Fruit fly (Drosophila melanogaster) whole organism, embryonic: Measurements from ENCODE around the gene goe.

Experiments
- Bgb ChIP-seq: fragments of 200-800 bp; sonication (Bioruptor generic); IDR thresholded peaks from 2 replicates; pipeline ENCODE4 v1.3.6; 2022; ENCODE audit warnings: missing biosample characterization, missing genetic modification characterization; ENCODE audit not compliant: partially characterized antibody
- CG10431 ChIP-seq: fragments of 200-800 bp; sonication (Bioruptor generic); optimal IDR thresholded peaks from 3 replicates; lab custom pipeline; 2018; ENCODE audit warnings: missing biosample characterization, mild to moderate bottlenecking, missing genetic modification characterization
- CG11093 ChIP-seq: fragments of 200-800 bp; sonication (Bioruptor generic); IDR thresholded peaks from 3 replicates; pipeline ENCODE4 v1.3.6; 2022; ENCODE audit warnings: missing biosample characterization, missing genetic modification characterization
- CG11696 ChIP-seq: fragments of 200-800 bp; sonication (Bioruptor generic); IDR thresholded peaks from 2 replicates; pipeline ENCODE4 v1.3.6; 2022; ENCODE audit warnings: missing biosample characterization, missing genetic modification characterization
- CG11723 ChIP-seq: fragments of 200-800 bp; sonication (Bioruptor generic); optimal IDR thresholded peaks from 2 replicates; lab custom pipeline; 2017; ENCODE audit warnings: missing biosample characterization, mild to moderate bottlenecking, missing genetic modification characterization
- CG12104 ChIP-seq: fragments of 200-800 bp; sonication (Bioruptor generic); optimal IDR thresholded peaks from 3 replicates; lab custom pipeline; 2016; ENCODE audit warnings: missing biosample characterization, missing genetic modification characterization
- CG1233 ChIP-seq: fragments of 200-800 bp; sonication (Bioruptor generic); optimal IDR thresholded peaks from 4 replicates; lab custom pipeline; 2018; ENCODE audit warnings: missing biosample characterization, mild to moderate bottlenecking, missing genetic modification characterization
- CG12659 ChIP-seq: fragments of 200-800 bp; sonication (Bioruptor generic); optimal IDR thresholded peaks from 3 replicates; lab custom pipeline; 2017; ENCODE audit warnings: mild to moderate bottlenecking, missing biosample characterization, missing genetic modification reagents, missing genetic modification characterization
- CG15011 ChIP-seq: fragments of 200-800 bp; sonication (Bioruptor generic); optimal IDR thresholded peaks from 3 replicates; lab custom pipeline; 2018; ENCODE audit warnings: missing biosample characterization, mild to moderate bottlenecking, missing genetic modification characterization
- CG15601 ChIP-seq: fragments of 200-800 bp; sonication (Bioruptor generic); optimal IDR thresholded peaks from 3 replicates; lab custom pipeline; 2019; ENCODE audit warnings: missing biosample characterization, mild to moderate bottlenecking, missing genetic modification characterization, moderate library complexity
- CG16815 ChIP-seq: fragments of 200-800 bp; sonication (Bioruptor generic); optimal IDR thresholded peaks from 3 replicates; lab custom pipeline; 2017; ENCODE audit warnings: missing biosample characterization, mild to moderate bottlenecking, missing genetic modification characterization
- CG17328 ChIP-seq: fragments of 200-800 bp; sonication (Bioruptor generic); IDR thresholded peaks from 2 replicates; pipeline ENCODE4 v1.3.6; 2022; ENCODE audit warnings: missing biosample characterization, missing genetic modification characterization
- CG2129 ChIP-seq: fragments of 200-800 bp; sonication (Bioruptor generic); IDR thresholded peaks from 2 replicates; pipeline ENCODE4 v1.3.6; 2022; ENCODE audit warnings: missing biosample characterization, missing genetic modification characterization; ENCODE audit not compliant: partially characterized antibody
- CG31365 ChIP-seq: fragments of 200-800 bp; sonication (Bioruptor generic); optimal IDR thresholded peaks from 2 replicates; lab custom pipeline; 2018; ENCODE audit warnings: missing biosample characterization, mild to moderate bottlenecking, missing genetic modification characterization
- CG32767 ChIP-seq: fragments of 200-800 bp; sonication (Bioruptor generic); IDR thresholded peaks from 2 replicates; pipeline ENCODE4 v1.3.6; 2022; ENCODE audit warnings: missing biosample characterization, missing genetic modification characterization
- CG7928 ChIP-seq: fragments of 200-800 bp; sonication (Bioruptor generic); optimal IDR thresholded peaks from 2 replicates; lab custom pipeline; 2017; ENCODE audit warnings: missing biosample characterization, mild to moderate bottlenecking, missing genetic modification characterization
- CG8281 ChIP-seq: fragments of 200-800 bp; sonication (Bioruptor generic); optimal IDR thresholded peaks from 2 replicates; lab custom pipeline; 2018; ENCODE audit warnings: missing biosample characterization, mild to moderate bottlenecking, missing genetic modification characterization, moderate library complexity
- CG8765 ChIP-seq: fragments of 200-800 bp; sonication (Bioruptor generic); IDR thresholded peaks from 2 replicates; pipeline ENCODE4 v1.3.6; 2022; ENCODE audit warnings: missing biosample characterization, missing genetic modification characterization
- CG9437 ChIP-seq: fragments of 200-800 bp; sonication (Bioruptor generic); optimal IDR thresholded peaks from 2 replicates; lab custom pipeline; 2018; ENCODE audit warnings: missing biosample characterization, mild to moderate bottlenecking, missing genetic modification characterization
- CG9727 ChIP-seq: fragments of 200-800 bp; sonication (Bioruptor generic); optimal IDR thresholded peaks from 3 replicates; lab custom pipeline; 2017; ENCODE audit warnings: missing biosample characterization, mild to moderate bottlenecking, missing genetic modification characterization
- Camta ChIP-seq: fragments of 200-800 bp; sonication (Bioruptor generic); optimal IDR thresholded peaks from 2 replicates; lab custom pipeline; 2016; ENCODE audit warnings: missing biosample characterization, missing genetic modification characterization
- ERR ChIP-seq: fragments of 200-800 bp; sonication (Bioruptor generic); optimal IDR thresholded peaks from 2 replicates; lab custom pipeline; 2016; ENCODE audit warnings: missing biosample characterization, missing genetic modification characterization
- Gsc ChIP-seq: fragments of 200-800 bp; sonication (Bioruptor generic); IDR thresholded peaks from 2 replicates; pipeline ENCODE4 v1.3.6; 2022; ENCODE audit warnings: missing biosample characterization, missing genetic modification characterization
- HLH54F ChIP-seq: fragments of 200-800 bp; sonication (Bioruptor generic); optimal IDR thresholded peaks from 3 replicates; lab custom pipeline; 2016; ENCODE audit warnings: missing biosample characterization, missing genetic modification characterization
- Hmx ChIP-seq: fragments of 200-800 bp; sonication (Bioruptor generic); optimal IDR thresholded peaks from 2 replicates; lab custom pipeline; 2016; ENCODE audit warnings: missing biosample characterization, missing genetic modification characterization
- Hr39 ChIP-seq: fragments of >200 bp; optimal IDR thresholded peaks from 2 replicates; lab custom pipeline; 2017
- Mes4 ChIP-seq: fragments of 200-800 bp; sonication (Bioruptor generic); optimal IDR thresholded peaks from 2 replicates; lab custom pipeline; 2016; ENCODE audit warnings: missing biosample characterization, missing genetic modification characterization
- Optix ChIP-seq: fragments of 200-800 bp; sonication (Bioruptor generic); IDR thresholded peaks from 3 replicates; pipeline ENCODE4 v1.3.6; 2022; ENCODE audit warnings: missing biosample characterization, missing genetic modification characterization
- PHDP ChIP-seq: fragments of 200-800 bp; sonication (Bioruptor generic); optimal IDR thresholded peaks from 3 replicates; lab custom pipeline; 2018; ENCODE audit warnings: missing biosample characterization, mild to moderate bottlenecking, missing genetic modification characterization, moderate library complexity
- Rfx ChIP-seq: fragments of 200-800 bp; sonication (Bioruptor generic); IDR thresholded peaks from 2 replicates; pipeline ENCODE4 v1.3.6; 2022; ENCODE audit warnings: missing biosample characterization, missing genetic modification characterization
- Taf1 ChIP-seq: fragments of 200-800 bp; sonication (Bioruptor generic); IDR thresholded peaks from 2 replicates; pipeline ENCODE4 v1.3.6; 2022; ENCODE audit warnings: missing biosample characterization, missing genetic modification characterization
- bcd ChIP-seq: fragments of 200-800 bp; sonication (Bioruptor generic); optimal IDR thresholded peaks from 2 replicates; lab custom pipeline; 2017; ENCODE audit warnings: missing biosample characterization, mild to moderate bottlenecking, missing genetic modification characterization
- bsh ChIP-seq, 2 experiments: fragments of 200-800 bp; sonication (Bioruptor generic); optimal IDR thresholded peaks; 2 replicates each; lab custom pipeline; 2017 to 2018; ENCODE audit warnings: mild to moderate bottlenecking in 2 of 2, missing biosample characterization in 2 of 2, missing genetic modification characterization in 2 of 2, moderate library complexity in 1 of 2
- corto ChIP-seq: fragments of 200-800 bp; sonication (Bioruptor generic); optimal IDR thresholded peaks from 2 replicates; lab custom pipeline; 2016; ENCODE audit warnings: missing biosample characterization, mild to moderate bottlenecking, missing genetic modification characterization, moderate library complexity
- crol ChIP-seq: fragments of 200-800 bp; sonication (Bioruptor generic); IDR thresholded peaks from 2 replicates; pipeline ENCODE4 v1.3.6; 2022; ENCODE audit warnings: missing biosample characterization, missing genetic modification characterization
- en ChIP-seq: fragments of 200-800 bp; sonication (Bioruptor generic); optimal IDR thresholded peaks from 2 replicates; lab custom pipeline; 2016; ENCODE audit warnings: missing biosample characterization, missing genetic modification characterization
- esg ChIP-seq: fragments of 200-800 bp; sonication (Bioruptor generic); conservative IDR thresholded peaks from 2 replicates; pipeline ENCODE4 v1.3.6; 2022; ENCODE audit warnings: missing biosample characterization, missing genetic modification characterization
- eve ChIP-seq, 2 experiments: fragments of >200 bp; optimal IDR thresholded peaks; 2 replicates each; lab custom pipeline; 2017; ENCODE audit warnings: missing biosample characterization in 2 of 2, missing genetic modification characterization in 2 of 2
- gem ChIP-seq: fragments of 200-800 bp; sonication (Bioruptor generic); optimal IDR thresholded peaks from 2 replicates; lab custom pipeline; 2019; ENCODE audit warnings: missing biosample characterization, mild to moderate bottlenecking, missing genetic modification characterization, moderate library complexity
- gfzf ChIP-seq: fragments of 200-800 bp; sonication (Bioruptor generic); optimal IDR thresholded peaks from 2 replicates; lab custom pipeline; 2016; ENCODE audit warnings: missing biosample characterization, mild to moderate bottlenecking, missing genetic modification characterization, moderate library complexity
- jing ChIP-seq: fragments of 200-800 bp; sonication (Bioruptor generic); optimal IDR thresholded peaks from 2 replicates; lab custom pipeline; 2018; ENCODE audit warnings: missing biosample characterization, mild to moderate bottlenecking, missing genetic modification characterization
- nerfin-1 ChIP-seq: fragments of 200-800 bp; sonication (Bioruptor generic); optimal IDR thresholded peaks from 3 replicates; lab custom pipeline; 2019; ENCODE audit warnings: missing biosample characterization, mild to moderate bottlenecking, missing genetic modification characterization, moderate library complexity
- org-1 ChIP-seq: fragments of 200-800 bp; sonication (Bioruptor generic); optimal IDR thresholded peaks from 2 replicates; lab custom pipeline; 2017; ENCODE audit warnings: missing biosample characterization, missing genetic modification characterization
- sisA ChIP-seq: fragments of 200-800 bp; sonication (Bioruptor generic); IDR thresholded peaks from 2 replicates; pipeline ENCODE4 v1.3.6; 2022; ENCODE audit warnings: missing biosample characterization, missing genetic modification characterization
- so ChIP-seq: fragments of 200-800 bp; sonication (Bioruptor generic); IDR thresholded peaks from 3 replicates; pipeline ENCODE4 v1.3.6; 2022; ENCODE audit warnings: missing biosample characterization, missing genetic modification characterization
- sob ChIP-seq: fragments of 200-800 bp; sonication (Bioruptor generic); IDR thresholded peaks from 2 replicates; pipeline ENCODE4 v1.3.6; 2022; ENCODE audit warnings: missing biosample characterization, missing genetic modification characterization
- trem ChIP-seq: fragments of 200-800 bp; optimal IDR thresholded peaks from 3 replicates; lab custom pipeline; 2019; ENCODE audit warnings: missing biosample characterization, mild to moderate bottlenecking, missing genetic modification characterization, moderate library complexity
- unc-4 ChIP-seq: fragments of 200-800 bp; sonication (Bioruptor generic); IDR thresholded peaks from 2 replicates; pipeline ENCODE4 v1.3.6; 2022; ENCODE audit warnings: missing biosample characterization, missing genetic modification characterization; ENCODE audit not compliant: partially characterized antibody
- vnd ChIP-seq: fragments of 200-800 bp; sonication (Bioruptor generic); IDR thresholded peaks from 3 replicates; pipeline ENCODE4 v1.3.6; 2022; ENCODE audit warnings: missing biosample characterization, missing genetic modification characterization; ENCODE audit not compliant: partially characterized antibody
- yki ChIP-seq: fragments of >200 bp; optimal IDR thresholded peaks from 3 replicates; lab custom pipeline; 2018

The goe gene

DNA sequence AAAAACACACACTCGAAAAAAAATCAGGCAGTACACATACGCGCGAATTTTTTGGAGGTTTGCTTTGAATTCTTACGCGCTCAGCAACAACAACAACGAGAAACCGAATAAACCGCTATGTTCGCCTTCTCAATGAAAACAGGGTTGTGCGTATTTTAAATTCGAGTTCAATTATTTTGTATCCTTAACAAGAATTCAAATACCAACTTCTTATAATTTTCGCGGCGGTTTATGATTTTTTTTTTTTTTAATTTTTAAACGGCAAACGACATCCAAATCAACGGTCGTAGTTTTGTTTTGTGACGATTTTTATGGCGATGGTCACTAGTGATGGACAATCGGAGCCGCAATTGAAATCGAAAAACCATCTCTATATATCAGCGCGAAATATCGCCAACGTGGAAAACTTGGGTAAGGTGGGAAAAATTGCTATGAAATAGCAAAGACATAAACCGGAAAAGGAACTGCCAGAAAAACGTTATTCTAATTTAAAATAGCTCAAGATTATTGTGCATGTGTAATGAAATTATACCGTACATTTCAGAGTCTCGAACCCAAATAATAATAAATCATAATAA, at the start of gene goe (continued):
- TF ChIP-seq bcd (GFP tag; lab: Kevin White, UChicago) = peak; percentile 85
- peak; percentile 52; the same call in 1 of the 2 replicates for TF ChIP-seq CG32767 (GFP tag; lab: Robert Waterston, UW)
- peak; percentile 81 for TF ChIP-seq unc-4 (GFP tag; lab: Robert Waterston, UW)
- peak; percentile 49; the same call in 2 of the 3 replicates for TF ChIP-seq CG11093 (GFP tag; lab: Robert Waterston, UW)
- TF ChIP-seq gem = peak; percentile 69
- peak; percentile 41 for TF ChIP-seq corto (GFP tag; lab: Kevin White, UChicago)
- TF ChIP-seq CG11723 (GFP tag; lab: Kevin White, UChicago) = peak; percentile 64
- TF ChIP-seq Taf1 (GFP tag; lab: Robert Waterston, UW) = peak; percentile 38; the same call in 1 of the 2 replicates
- TF ChIP-seq Optix (GFP tag; lab: Robert Waterston, UW) = peak; percentile 73; the same call in 2 of the 3 replicates
- TF ChIP-seq CG12659 = peak; percentile 90
- TF ChIP-seq Rfx (GFP tag; lab: Robert Waterston, UW) = peak; percentile 91
- TF ChIP-seq en (GFP tag; lab: Kevin White, UChicago) = peak; percentile 71
- TF ChIP-seq esg (GFP tag; lab: Robert Waterston, UW) = peak; percentile 24; the same call in 1 of the 2 replicates
- TF ChIP-seq sisA (GFP tag; lab: Robert Waterston, UW) = peak; percentile 72
- TF ChIP-seq jing (GFP tag; lab: Kevin White, UChicago) = peak; percentile 2
- peak; percentile 66; the same call in 2 of the 3 replicates for TF ChIP-seq so
- no peak for TF ChIP-seq nerfin-1 (tag; lab: Kevin White, UChicago)
- peak; percentile 72 for TF ChIP-seq Camta (GFP tag; lab: Kevin White, UChicago)
- peak; percentile 79 for TF ChIP-seq PHDP (tag; lab: Kevin White, UChicago)
- TF ChIP-seq CG12104 = peak; percentile 68
- peak; percentile 97 for TF ChIP-seq Bgb (GFP tag; lab: Robert Waterston, UW)
- peak; percentile 62 for TF ChIP-seq CG15011 (GFP tag; lab: Kevin White, UChicago)
- TF ChIP-seq Mes4 = peak; percentile 85
- peak; percentile 84 for TF ChIP-seq CG9727
- peak; percentile 42 for TF ChIP-seq Hmx (GFP tag; lab: Kevin White, UChicago)
- peak; percentile 56 for TF ChIP-seq CG9437 (GFP tag; lab: Kevin White, UChicago)
- TF ChIP-seq CG8765 (GFP tag; lab: Robert Waterston, UW) = peak; percentile 63
- TF ChIP-seq CG17328 (GFP tag; lab: Robert Waterston, UW) = peak; percentile 82
- TF ChIP-seq yki = no peak
- peak; percentile 77 for TF ChIP-seq ERR (GFP tag; lab: Kevin White, UChicago)
- no peak for TF ChIP-seq eve (GFP tag; optimal IDR thresholded peaks at IDR 0.05; lab: Kevin White, UChicago)
- TF ChIP-seq CG2129 (GFP tag; lab: Robert Waterston, UW) = peak; percentile 74
- no peak for TF ChIP-seq Hr39 (lab: Kevin White, UChicago)
- TF ChIP-seq CG11696 (GFP tag; lab: Robert Waterston, UW) = no peak
- TF ChIP-seq CG15601 = peak; percentile 85
- peak; percentile 43 for TF ChIP-seq CG31365 (tag; lab: Kevin White, UChicago)
- peak in 1 of 2 experiments; percentile 63 for TF ChIP-seq bsh (GFP tag; optimal IDR thresholded peaks at IDR 0.05; lab: Kevin White, UChicago)
- TF ChIP-seq trem (tag; lab: Kevin White, UChicago) = peak; percentile 96
- peak; percentile 76 for TF ChIP-seq CG1233 (GFP tag; lab: Kevin White, UChicago)
- peak; percentile 57 for TF ChIP-seq CG10431 (GFP tag; lab: Kevin White, UChicago)
- TF ChIP-seq org-1 (GFP tag; lab: Kevin White, UChicago) = peak; percentile 77
- peak; percentile 46 for TF ChIP-seq CG7928
- peak; percentile 50 for TF ChIP-seq CG16815 (GFP tag; lab: Kevin White, UChicago)
- peak; percentile 39 for TF ChIP-seq CG8281 (tag; lab: Kevin White, UChicago)
- peak; percentile 76 for TF ChIP-seq vnd (GFP tag; lab: Robert Waterston, UW)
- TF ChIP-seq HLH54F (GFP tag; lab: Kevin White, UChicago) = peak; percentile 83
- TF ChIP-seq sob (GFP tag; lab: Robert Waterston, UW) = peak; percentile 94
- no peak for TF ChIP-seq Gsc (GFP tag; lab: Robert Waterston, UW)
- no peak for TF ChIP-seq crol
- peak; percentile 65 for TF ChIP-seq gfzf
